Fruit fly (Drosophila melanogaster) whole organism, wandering third instar larva: ENCODE results near the gene Rab18.

Experiments
- Abd-B ChIP-seq: fragments of >200 bp; optimal IDR thresholded peaks from 2 replicates; lab custom pipeline; 2017; ENCODE audit warnings: missing biosample characterization, missing genetic modification characterization
- CG32264 ChIP-seq: fragments of 200-800 bp; sonication (Bioruptor generic); optimal IDR thresholded peaks from 2 replicates; lab custom pipeline; 2016; ENCODE audit warnings: missing biosample characterization, missing genetic modification characterization
- CG9705 ChIP-seq: fragments of 200-800 bp; sonication (Bioruptor generic); optimal IDR thresholded peaks from 2 replicates; lab custom pipeline; 2018; ENCODE audit warnings: missing biosample characterization, mild to moderate bottlenecking, missing genetic modification characterization
- CrebA ChIP-seq: fragments of 200-800 bp; sonication (Bioruptor generic); optimal IDR thresholded peaks from 2 replicates; lab custom pipeline; 2016; ENCODE audit warnings: missing biosample characterization, mild to moderate bottlenecking, missing genetic modification characterization, borderline replicate concordance
- Dfd ChIP-seq: fragments of >200 bp; optimal IDR thresholded peaks from 2 replicates; lab custom pipeline; 2017; ENCODE audit warnings: missing biosample characterization, missing genetic modification characterization
- Dif ChIP-seq: fragments of 200-275, 200-300 bp; sonication (Bioruptor generic); optimal IDR thresholded peaks from 2 replicates; lab custom pipeline; 2018; ENCODE audit warnings: missing biosample characterization, missing genetic modification characterization; ENCODE audit not compliant: partially characterized antibody
- GATAd ChIP-seq: sonication (Bioruptor generic); optimal IDR thresholded peaks from 2 replicates; lab custom pipeline; 2016; ENCODE audit warnings: missing biosample characterization, missing genetic modification characterization
- HLH106 ChIP-seq: fragments of 200-800 bp; optimal IDR thresholded peaks from 3 replicates; lab custom pipeline; 2019; ENCODE audit warnings: missing biosample characterization, mild to moderate bottlenecking, missing genetic modification characterization, moderate library complexity
- Hr78 ChIP-seq: fragments of >200 bp; optimal IDR thresholded peaks from 2 replicates; lab custom pipeline; 2017; ENCODE audit warnings: missing biosample characterization, missing genetic modification characterization
- Hr83 ChIP-seq: fragments of 200-300 bp; sonication (Bioruptor generic); optimal IDR thresholded peaks from 2 replicates; lab custom pipeline; 2016; ENCODE audit warnings: missing biosample characterization, mild to moderate bottlenecking, missing genetic modification characterization, moderate library complexity; ENCODE audit not compliant: poor library complexity, severe bottlenecking
- Jra ChIP-seq: sonication (Bioruptor generic); optimal IDR thresholded peaks from 2 replicates; lab custom pipeline; 2016; ENCODE audit warnings: missing biosample characterization, missing genetic modification characterization
- N ChIP-seq: fragments of >200 bp; optimal IDR thresholded peaks from 2 replicates; lab custom pipeline; 2018; ENCODE audit warnings: missing biosample characterization, missing external identifiers, missing genetic modification characterization
- Rel ChIP-seq, 2 experiments: fragments of 200-800 bp; sonication (Bioruptor generic) in 1 of 2; optimal IDR thresholded peaks; 2 replicates in 1 of 2; 3 replicates in 1 of 2; lab custom pipeline; 2016 to 2019; ENCODE audit warnings: mild to moderate bottlenecking in 2 of 2, missing biosample characterization in 2 of 2, missing genetic modification characterization in 2 of 2, moderate library complexity in 1 of 2
- Sp1 ChIP-seq: fragments of 200-800 bp; sonication (Bioruptor generic); optimal IDR thresholded peaks from 3 replicates; lab custom pipeline; 2019; ENCODE audit warnings: missing biosample characterization, mild to moderate bottlenecking, missing genetic modification characterization, moderate library complexity
- Vsx2 ChIP-seq: fragments of 200-300, 225-300 bp; sonication (Bioruptor generic); optimal IDR thresholded peaks from 2 replicates; lab custom pipeline; 2018; ENCODE audit warnings: missing biosample characterization, missing genetic modification characterization; ENCODE audit not compliant: partially characterized antibody
- br ChIP-seq: fragments of 200-800 bp; sonication (Bioruptor generic); optimal IDR thresholded peaks from 2 replicates; lab custom pipeline; 2016; ENCODE audit warnings: missing biosample characterization, missing genetic modification characterization
- brk ChIP-seq: fragments of 200-800 bp; sonication (Bioruptor generic); optimal IDR thresholded peaks from 2 replicates; lab custom pipeline; 2016; ENCODE audit warnings: missing biosample characterization, mild to moderate bottlenecking, missing genetic modification characterization
- dmrt93B ChIP-seq: fragments of 200-800 bp; sonication (Bioruptor generic); optimal IDR thresholded peaks from 2 replicates; lab custom pipeline; 2018; ENCODE audit warnings: missing biosample characterization, mild to moderate bottlenecking, missing genetic modification characterization
- ey ChIP-seq: fragments of 200-800 bp; sonication (Bioruptor generic); optimal IDR thresholded peaks from 2 replicates; lab custom pipeline; 2016; ENCODE audit warnings: missing biosample characterization, missing genetic modification characterization
- foxo ChIP-seq, 2 experiments: fragments of 200-800 bp; sonication (Bioruptor generic); optimal IDR thresholded peaks; 2 replicates in 1 of 2; 3 replicates in 1 of 2; lab custom pipeline; 2016 to 2017; ENCODE audit warnings: missing biosample characterization in 2 of 2, missing genetic modification characterization in 2 of 2
- fru ChIP-seq: fragments of 200-800 bp; sonication (Bioruptor generic); optimal IDR thresholded peaks from 3 replicates; lab custom pipeline; 2016; ENCODE audit warnings: missing biosample characterization, mild to moderate bottlenecking, missing genetic modification characterization
- h ChIP-seq: fragments of 200-800 bp; sonication (Bioruptor generic); optimal IDR thresholded peaks from 3 replicates; lab custom pipeline; 2016; ENCODE audit warnings: missing biosample characterization, mild to moderate bottlenecking, missing genetic modification characterization
- jim ChIP-seq: fragments of 175-275, 200-325 bp; sonication (Bioruptor generic); optimal IDR thresholded peaks from 2 replicates; lab custom pipeline; 2016; ENCODE audit warnings: missing biosample characterization, mild to moderate bottlenecking, missing genetic modification characterization
- lola ChIP-seq: fragments of >200 bp; optimal IDR thresholded peaks from 2 replicates; lab custom pipeline; 2017; ENCODE audit warnings: missing biosample characterization, missing genetic modification characterization
- pan ChIP-seq: fragments of >200 bp; optimal IDR thresholded peaks from 2 replicates; lab custom pipeline; 2017
- psq ChIP-seq: fragments of 200-800 bp; sonication (Bioruptor generic); optimal IDR thresholded peaks from 3 replicates; lab custom pipeline; 2017; ENCODE audit warnings: missing biosample characterization, mild to moderate bottlenecking, missing genetic modification characterization, moderate library complexity
- rgr ChIP-seq: fragments of 200-800 bp; sonication (Bioruptor generic); optimal IDR thresholded peaks from 3 replicates; lab custom pipeline; 2016; ENCODE audit warnings: missing biosample characterization, mild to moderate bottlenecking, missing genetic modification characterization
- sage ChIP-seq: fragments of 200-800 bp; sonication (Bioruptor generic); optimal IDR thresholded peaks from 2 replicates; lab custom pipeline; 2016; ENCODE audit warnings: missing biosample characterization, mild to moderate bottlenecking, missing genetic modification characterization
- tai ChIP-seq: sonication (Bioruptor generic); optimal IDR thresholded peaks from 2 replicates; lab custom pipeline; 2016; ENCODE audit warnings: missing biosample characterization, missing genetic modification characterization
- woc ChIP-seq: sonication (Bioruptor generic); optimal IDR thresholded peaks from 2 replicates; lab custom pipeline; 2016; ENCODE audit warnings: missing biosample characterization, mild to moderate bottlenecking, missing genetic modification characterization

Rab18 gene

dm6 chrX:5639083-5639482 is 32.5 kb downstream of the Rab18 start (continued):
- no peak for TF ChIP-seq Dif (GFP tag; lab: Kevin White, UChicago)
- no peak for TF ChIP-seq CG9705 (GFP tag; lab: Kevin White, UChicago)
- TF ChIP-seq CrebA (GFP tag; lab: Kevin White, UChicago): no peak
- no peak for TF ChIP-seq Dfd (GFP tag; lab: Kevin White, UChicago)
- TF ChIP-seq Hr78: no peak

dm6 chrX:5638588-5638987 is 33.0 kb downstream of the Rab18 start:
- TF ChIP-seq Rel (GFP tag; optimal IDR thresholded peaks at IDR 0.05; lab: Kevin White, UChicago): no peak
- no peak for TF ChIP-seq Rel (tag; optimal IDR thresholded peaks at IDR 0.05; lab: Kevin White, UChicago)
- no peak for TF ChIP-seq Abd-B (GFP tag; lab: Kevin White, UChicago)
- peak; percentile 58 for TF ChIP-seq HLH106
- no peak for TF ChIP-seq N
- peak; percentile 54 for TF ChIP-seq rgr (GFP tag; lab: Kevin White, UChicago)
- peak; percentile 30 for TF ChIP-seq ey (GFP tag; lab: Kevin White, UChicago)
- peak; percentile 22 for TF ChIP-seq woc
- peak in 1 of 2 experiments; percentile 32 for TF ChIP-seq foxo (GFP tag; optimal IDR thresholded peaks at IDR 0.05; lab: Kevin White, UChicago)
- no peak for TF ChIP-seq Jra (GFP tag; lab: Kevin White, UChicago)
- TF ChIP-seq Vsx2: no peak
- no peak for TF ChIP-seq dmrt93B
- peak; percentile 1 for TF ChIP-seq br
- no peak for TF ChIP-seq lola
- no peak for TF ChIP-seq Hr78
- TF ChIP-seq pan (lab: Kevin White, UChicago): no peak
- peak; percentile 2 for TF ChIP-seq Sp1 (GFP tag; lab: Kevin White, UChicago)
- no peak for TF ChIP-seq GATAd (GFP tag; lab: Kevin White, UChicago)
- TF ChIP-seq h (GFP tag; lab: Kevin White, UChicago): peak; percentile 45
- TF ChIP-seq fru (GFP tag; lab: Kevin White, UChicago): no peak
- no peak for TF ChIP-seq tai
- no peak for TF ChIP-seq sage
- no peak for TF ChIP-seq jim
- TF ChIP-seq, all 38 proteins: peak for 8

- TF ChIP-seq sage (no peak), Dif (GFP tag; lab: Kevin White, UChicago) (peak; percentile 16)
- TF ChIP-seq, all 38 proteins: peak for 1
These were observed 34.1 kb downstream of the Rab18 start for dm6 chrX:5637543-5637942.

dm6 chrX:5636529-5637099 is 35.0 kb downstream of the Rab18 start:
- TF ChIP-seq CG9705 (GFP tag; lab: Kevin White, UChicago) (no peak), Rel (GFP tag; optimal IDR thresholded peaks at IDR 0.05; lab: Kevin White, UChicago) (no peak), Rel (tag; optimal IDR thresholded peaks at IDR 0.05; lab: Kevin White, UChicago) (no peak), woc (no peak), Dif (GFP tag; lab: Kevin White, UChicago) (no peak), psq (no peak), pan (lab: Kevin White, UChicago) (no peak), Hr83 (GFP tag; lab: Kevin White, UChicago) (no peak), brk (GFP tag; lab: Kevin White, UChicago) (no peak), sage (no peak)

dm6 chrX:5634714-5635113 is 36.9 kb downstream of the Rab18 start:
- TF ChIP-seq CG32264 (GFP tag; lab: Kevin White, UChicago) (no peak), tai (no peak), Hr83 (GFP tag; lab: Kevin White, UChicago) (no peak)
